Worm (Caenorhabditis elegans) whole organism, L4 larva: Measurements from ENCODE around the gene hsp-16.2.

Source experiments
- D1046.2 ChIP-seq: fragments of 200-800 bp; sonication (Bioruptor generic); IDR thresholded peaks from 2 replicates; pipeline ENCODE4 v1.3.6; 2022; ENCODE audit warnings: missing genetic modification characterization, missing compliant biosample characterization
- F37D6.2 ChIP-seq: sonication (generic microtip); optimal IDR thresholded peaks from 2 replicates; lab custom pipeline; 2016; ENCODE audit warnings: mild to moderate bottlenecking, missing genetic modification characterization, missing compliant biosample characterization
- R02D3.7 ChIP-seq: fragments of 150-350 bp; sonication (generic microtip); optimal IDR thresholded peaks from 3 replicates; lab custom pipeline; 2014; ENCODE audit warnings: missing biosample characterization, missing genetic modification characterization
- Y105C5A.15 ChIP-seq: fragments of 200-800 bp; sonication (Bioruptor generic); IDR thresholded peaks from 2 replicates; pipeline ENCODE4 v1.3.6; 2022; ENCODE audit warnings: missing genetic modification characterization, missing compliant biosample characterization
- Y48G9A.11 ChIP-seq: fragments of 200-800 bp; sonication (Bioruptor generic); IDR thresholded peaks from 2 replicates; pipeline ENCODE4 v1.3.6; 2022; ENCODE audit warnings: missing genetic modification reagents, missing genetic modification characterization, missing compliant biosample characterization
- Y75B8A.6 ChIP-seq: fragments of 200-800 bp; sonication (Bioruptor generic); IDR thresholded peaks from 2 replicates; pipeline ENCODE4 v1.3.6; 2022; ENCODE audit warnings: missing genetic modification reagents, missing genetic modification characterization, missing compliant biosample characterization
- arid-1 ChIP-seq: fragments of 200-800 bp; sonication (Bioruptor generic); conservative IDR thresholded peaks from 2 replicates; pipeline ENCODE4 v1.3.6; 2022; ENCODE audit warnings: missing genetic modification reagents, missing genetic modification characterization, missing compliant biosample characterization
- ceh-20 ChIP-seq: fragments of 200-800 bp; sonication (Bioruptor generic); IDR thresholded peaks from 2 replicates; pipeline ENCODE4 v1.3.6; 2022; ENCODE audit warnings: missing genetic modification reagents, missing genetic modification characterization, missing compliant biosample characterization
- ceh-62 ChIP-seq: sonication (generic microtip); optimal IDR thresholded peaks from 2 replicates; lab custom pipeline; 2017; ENCODE audit warnings: missing biosample characterization, missing genetic modification characterization
- ces-1 ChIP-seq: fragments of 150-350 bp; sonication (generic microtip); optimal IDR thresholded peaks from 4 replicates; lab custom pipeline; 2014; ENCODE audit warnings: missing biosample characterization, missing genetic modification reagents, missing genetic modification characterization
- cey-2 ChIP-seq: sonication (generic microtip); optimal IDR thresholded peaks from 3 replicates; lab custom pipeline; 2017; ENCODE audit warnings: missing genetic modification characterization, mild to moderate bottlenecking, missing compliant biosample characterization, antibody characterized with exemption, borderline replicate concordance; ENCODE audit not compliant: insufficient read depth
- ctbp-1 ChIP-seq: fragments of 200-800 bp; sonication (Bioruptor generic); IDR thresholded peaks from 2 replicates; pipeline ENCODE4 v1.3.6; 2022; ENCODE audit warnings: missing genetic modification reagents, missing genetic modification characterization, missing compliant biosample characterization
- daf-16 ChIP-seq, 3 experiments: sonication (generic microtip); optimal IDR thresholded peaks; 2 replicates each; lab custom pipeline; 2016 to 2017; ENCODE audit warnings: missing genetic modification characterization in 3 of 3, missing genetic modification reagents in 3 of 3, mild to moderate bottlenecking in 2 of 3, missing compliant biosample characterization in 2 of 3, missing biosample characterization in 1 of 3, moderate library complexity in 1 of 3
- dpl-1 ChIP-seq: fragments of 150-350 bp; optimal IDR thresholded peaks from 2 replicates; lab custom pipeline; 2014; ENCODE audit warnings: missing biosample characterization, missing genetic modification reagents, missing genetic modification characterization
- dve-1 ChIP-seq: sonication (generic microtip); optimal IDR thresholded peaks from 2 replicates; lab custom pipeline; 2017; ENCODE audit warnings: antibody characterized with exemption, mild to moderate bottlenecking, missing genetic modification characterization, missing compliant biosample characterization; ENCODE audit not compliant: insufficient read depth
- fos-1 ChIP-seq: fragments of 150-350 bp; optimal IDR thresholded peaks from 2 replicates; lab custom pipeline; 2014; ENCODE audit warnings: missing biosample characterization, missing genetic modification characterization
- hlh-11 ChIP-seq: fragments of 200-800 bp; sonication (Bioruptor generic); optimal IDR thresholded peaks from 2 replicates; lab custom pipeline; 2018; ENCODE audit warnings: mild to moderate bottlenecking, missing genetic modification characterization, missing compliant biosample characterization
- hlh-30 ChIP-seq: sonication (generic microtip); optimal IDR thresholded peaks from 2 replicates; lab custom pipeline; 2017; ENCODE audit warnings: antibody characterized with exemption, mild to moderate bottlenecking, missing genetic modification characterization, missing compliant biosample characterization; ENCODE audit not compliant: insufficient read depth
- hmg-1.1 ChIP-seq: fragments of 200-800 bp; sonication (Bioruptor generic); IDR thresholded peaks from 2 replicates; pipeline ENCODE4 v1.3.6; 2022; ENCODE audit warnings: missing genetic modification reagents, missing genetic modification characterization, missing compliant biosample characterization
- lim-7 ChIP-seq: fragments of 200-800 bp; sonication (Bioruptor generic); IDR thresholded peaks from 2 replicates; pipeline ENCODE4 v1.3.6; 2022; ENCODE audit warnings: missing genetic modification characterization, missing compliant biosample characterization
- lin-29 ChIP-seq: fragments of 200-800 bp; sonication (Bioruptor generic); IDR thresholded peaks from 2 replicates; pipeline ENCODE4 v1.3.6; 2022; ENCODE audit warnings: missing genetic modification reagents, missing genetic modification characterization, missing compliant biosample characterization
- lin-38 ChIP-seq: fragments of 200-800 bp; sonication (Bioruptor generic); IDR thresholded peaks from 2 replicates; pipeline ENCODE4 v1.3.6; 2022; ENCODE audit warnings: missing genetic modification reagents, missing genetic modification characterization, missing compliant biosample characterization
- lir-3 ChIP-seq: sonication (generic microtip); optimal IDR thresholded peaks from 2 replicates; lab custom pipeline; 2016; ENCODE audit warnings: mild to moderate bottlenecking, missing genetic modification characterization, missing compliant biosample characterization
- lsy-2 ChIP-seq, 2 experiments: fragments of 150-350 bp in 1 of 2; sonication (generic microtip) in 1 of 2; optimal IDR thresholded peaks; 2 replicates each; lab custom pipeline; 2014 to 2017; ENCODE audit warnings: missing biosample characterization in 2 of 2, missing genetic modification characterization in 2 of 2
- madf-9 ChIP-seq: fragments of 200-800 bp; sonication (Bioruptor generic); conservative IDR thresholded peaks from 2 replicates; pipeline ENCODE4 v1.3.6; 2022; ENCODE audit warnings: missing genetic modification reagents, missing genetic modification characterization, missing compliant biosample characterization
- mdt-29 ChIP-seq: fragments of 200-800 bp; sonication (Bioruptor generic); IDR thresholded peaks from 2 replicates; pipeline ENCODE4 v1.3.6; 2022; ENCODE audit warnings: missing genetic modification reagents, missing genetic modification characterization, missing compliant biosample characterization
- mep-1 ChIP-seq: fragments of 150-350 bp; sonication (generic microtip); optimal IDR thresholded peaks from 3 replicates; lab custom pipeline; 2014; ENCODE audit warnings: missing biosample characterization, missing genetic modification characterization
- mxl-3 ChIP-seq: fragments of 200-800 bp; sonication (Bioruptor generic); optimal IDR thresholded peaks from 2 replicates; lab custom pipeline; 2018; ENCODE audit warnings: mild to moderate bottlenecking, missing genetic modification characterization, missing compliant biosample characterization
- nhr-10 ChIP-seq: fragments of 150-350 bp; optimal IDR thresholded peaks from 2 replicates; lab custom pipeline; 2014; ENCODE audit warnings: missing biosample characterization, missing genetic modification characterization
- nhr-102 ChIP-seq: sonication (generic microtip); optimal IDR thresholded peaks from 2 replicates; lab custom pipeline; 2016; ENCODE audit warnings: mild to moderate bottlenecking, missing genetic modification characterization, moderate library complexity, missing compliant biosample characterization
- nhr-11 ChIP-seq: fragments of 150-350 bp; optimal IDR thresholded peaks from 2 replicates; lab custom pipeline; 2014; ENCODE audit warnings: missing biosample characterization, missing genetic modification characterization
- nhr-237 ChIP-seq: sonication (generic microtip); optimal IDR thresholded peaks from 2 replicates; lab custom pipeline; 2017; ENCODE audit warnings: missing biosample characterization, missing genetic modification characterization
- nhr-28 ChIP-seq: fragments of 150-350 bp; optimal IDR thresholded peaks from 2 replicates; lab custom pipeline; 2014; ENCODE audit warnings: missing biosample characterization, missing genetic modification characterization
- nhr-41 ChIP-seq: fragments of 200-800 bp; sonication (Bioruptor generic); IDR thresholded peaks from 2 replicates; pipeline ENCODE4 v1.3.6; 2022; ENCODE audit warnings: missing genetic modification reagents, missing genetic modification characterization, missing compliant biosample characterization
- nhr-48 ChIP-seq: sonication (generic microtip); optimal IDR thresholded peaks from 2 replicates; lab custom pipeline; 2016; ENCODE audit warnings: mild to moderate bottlenecking, missing genetic modification characterization, missing compliant biosample characterization
- pha-4 ChIP-seq, 2 experiments: fragments of 150-350 bp in 1 of 2; fragments of 200-800 bp in 1 of 2; sonication (Bioruptor generic) in 1 of 2; IDR thresholded peaks in 1 of 2; optimal IDR thresholded peaks in 1 of 2; 2 replicates each; pipeline versions ENCODE4 v1.3.6 to Lab custom; 2014 to 2022; ENCODE audit warnings: missing genetic modification characterization in 2 of 2, missing genetic modification reagents in 2 of 2, missing biosample characterization in 1 of 2, missing compliant biosample characterization in 1 of 2
- rbr-2 ChIP-seq: sonication (generic microtip); optimal IDR thresholded peaks from 2 replicates; lab custom pipeline; 2016; ENCODE audit warnings: missing genotype, missing genetic modification characterization, missing compliant biosample characterization
- saeg-2 ChIP-seq: fragments of 200-800 bp; sonication (Bioruptor generic); IDR thresholded peaks from 2 replicates; pipeline ENCODE4 v1.3.6; 2022; ENCODE audit warnings: missing genetic modification reagents, missing genetic modification characterization, missing compliant biosample characterization
- sdz-12 ChIP-seq: fragments of 200-800 bp; sonication (Bioruptor generic); optimal IDR thresholded peaks from 2 replicates; lab custom pipeline; 2018; ENCODE audit warnings: mild to moderate bottlenecking, missing genetic modification characterization, missing compliant biosample characterization
- skn-1 ChIP-seq: fragments of 150-350 bp; optimal IDR thresholded peaks from 2 replicates; lab custom pipeline; 2014; ENCODE audit warnings: missing biosample characterization, missing genetic modification characterization
- snpc-1.2 ChIP-seq: fragments of 200-800 bp; sonication (Bioruptor generic); IDR thresholded peaks from 2 replicates; pipeline ENCODE4 v1.3.6; 2022; ENCODE audit warnings: missing genetic modification reagents, missing genetic modification characterization, missing compliant biosample characterization
- snpc-4 ChIP-seq: fragments of 150-350 bp; optimal IDR thresholded peaks from 2 replicates; lab custom pipeline; 2014; ENCODE audit warnings: missing biosample characterization, missing genetic modification characterization
- spr-1 ChIP-seq: sonication (generic microtip); optimal IDR thresholded peaks from 2 replicates; lab custom pipeline; 2016; ENCODE audit warnings: mild to moderate bottlenecking, missing genetic modification characterization, missing compliant biosample characterization
- unc-39 ChIP-seq: sonication (generic microtip); optimal IDR thresholded peaks from 2 replicates; lab custom pipeline; 2017; ENCODE audit warnings: missing biosample characterization, missing genetic modification characterization
- unc-62 ChIP-seq, 3 experiments: fragments of 150-350 bp in 1 of 3; sonication (generic microtip); optimal IDR thresholded peaks in 2 of 3; peaks in 1 of 3; 1 replicate in 1 of 3; 2 replicates in 2 of 3; lab custom pipeline; 2014 to 2017; ENCODE audit warnings: missing biosample characterization in 3 of 3, missing genetic modification characterization in 3 of 3, missing genetic modification reagents in 3 of 3, missing genotype in 1 of 3
- zip-11 ChIP-seq: fragments of 200-800 bp; sonication (Bioruptor generic); IDR thresholded peaks from 2 replicates; pipeline ENCODE4 v1.3.6; 2022; ENCODE audit warnings: missing genetic modification characterization, missing compliant biosample characterization
- ztf-7 ChIP-seq: fragments of 150-350 bp; optimal IDR thresholded peaks from 2 replicates; lab custom pipeline; 2014; ENCODE audit warnings: missing biosample characterization, missing genetic modification characterization

Gene hsp-16.2

ce11 chrV:1804645-1805559 is at the start of gene hsp-16.2, which contains the start of gene hsp-16.41:
Gene hsp-16.2, minus strand, starts transcription at chrV:1804957.
Gene hsp-16.41, plus strand, starts transcription at chrV:1805178.
- TF ChIP-seq nhr-10 (tag; lab: Kevin White, UChicago) (no peak), R02D3.7 (no peak), lim-7 (GFP tag; lab: Robert Waterston, UW) (no peak), ceh-20 (peak; percentile 60; the same call in 1 of the 2 replicates), ceh-62 (tag; lab: Kevin White, UChicago) (no peak), dpl-1 (GFP tag; lab: Kevin White, UChicago) (peak; percentile 27), cey-2 (tag; lab: Kevin White, UChicago) (no peak), saeg-2 (GFP tag; lab: Robert Waterston, UW) (0 out of 2 replicates have a peak, but pooled peaks have one; percentile 45), skn-1 (no peak), mdt-29 (peak; percentile 97), snpc-4 (tag; lab: Kevin White, UChicago) (no peak), dve-1 (tag; lab: Kevin White, UChicago) (peak; percentile 66), hmg-1.1 (GFP tag; lab: Robert Waterston, UW) (peak; percentile 53), nhr-237 (no peak), fos-1 (tag; lab: Kevin White, UChicago) (no peak), F37D6.2 (tag; lab: Kevin White, UChicago) (peak; percentile 21), nhr-11 (tag; lab: Kevin White, UChicago) (no peak), spr-1 (tag; lab: Kevin White, UChicago) (no peak), Y105C5A.15 (GFP tag; lab: Robert Waterston, UW) (no peak), lsy-2 (tag; optimal IDR thresholded peaks at IDR 0.05; lab: Kevin White, UChicago) (peak in 1 of 2 experiments; percentile 77), pha-4 (GFP tag; IDR thresholded peaks at IDR 0.05; lab: Robert Waterston, UW) (peak; percentile 64), pha-4 (tag; optimal IDR thresholded peaks at IDR 0.05; lab: Kevin White, UChicago) (no peak), snpc-1.2 (no peak), daf-16 (GFP tag; optimal IDR thresholded peaks at IDR 0.05; lab: Kevin White, UChicago) (peak in 1 of 2 experiments; percentile 90), daf-16 (tag; optimal IDR thresholded peaks at IDR 0.05; lab: Kevin White, UChicago) (peak; percentile 77), nhr-48 (peak; percentile 94), mxl-3 (GFP tag; lab: Kevin White, UChicago) (peak; percentile 46), ces-1 (GFP tag; lab: Kevin White, UChicago) (no peak), ztf-7 (tag; lab: Kevin White, UChicago) (peak; percentile 34), arid-1 (no peak), mep-1 (peak; percentile 23), hlh-11 (peak; percentile 73), Y75B8A.6 (GFP tag; lab: Robert Waterston, UW) (no peak), rbr-2 (tag; lab: Kevin White, UChicago) (peak; percentile 59), hlh-30 (peak; percentile 40), sdz-12 (GFP tag; lab: Kevin White, UChicago) (peak; percentile 52), lir-3 (tag; lab: Kevin White, UChicago) (no peak), unc-39 (tag; lab: Kevin White, UChicago) (no peak), Y48G9A.11 (no peak), zip-11 (GFP tag; lab: Robert Waterston, UW) (no peak), lin-29 (GFP tag; lab: Robert Waterston, UW) (no peak), nhr-102 (tag; lab: Kevin White, UChicago) (no peak), ctbp-1 (GFP tag; lab: Robert Waterston, UW) (peak; percentile 59; the same call in 1 of the 2 replicates), nhr-41 (no peak), madf-9 (GFP tag; lab: Robert Waterston, UW) (0 out of 2 replicates have a peak, but pooled peaks have one; percentile 5), D1046.2 (GFP tag; lab: Robert Waterston, UW) (0 out of 2 replicates have a peak, but pooled peaks have one; percentile 38), lin-38 (peak; percentile 45), nhr-28 (tag; lab: Kevin White, UChicago) (no peak), unc-62 (GFP tag; optimal IDR thresholded peaks at IDR 0.05 in 1 of 2; lab: Kevin White, UChicago) (peak in 1 of 2 experiments; percentile 29), unc-62 (tag; optimal IDR thresholded peaks at IDR 0.05; lab: Kevin White, UChicago) (no peak)
